Worm (Caenorhabditis elegans) whole organism, young adult: Measurements from ENCODE around the gene Y17G9A.4.

Experiments
- Y53G8AR.9 ChIP-seq: fragments of 200-800 bp; sonication (Bioruptor generic); conservative IDR thresholded peaks from 2 replicates; pipeline ENCODE4 v1.3.6; 2022; ENCODE audit warnings: missing genetic modification reagents, missing genetic modification characterization, missing compliant biosample characterization
- chd-7 ChIP-seq: sonication (generic microtip); optimal IDR thresholded peaks from 2 replicates; lab custom pipeline; 2016; ENCODE audit warnings: mild to moderate bottlenecking, missing genetic modification characterization, moderate library complexity, missing compliant biosample characterization
- pha-4 ChIP-seq: fragments of 150-350 bp; sonication (generic microtip); optimal IDR thresholded peaks from 2 replicates; lab custom pipeline; 2014; ENCODE audit warnings: missing biosample characterization, missing genetic modification reagents, missing genetic modification characterization
- snpc-4 ChIP-seq, 5 experiments: fragments of 150-350 bp in 1 of 5; sonication (generic microtip) in 4 of 5; optimal IDR thresholded peaks; 2 replicates each; lab custom pipeline; 2014 to 2018; ENCODE audit warnings: missing genetic modification characterization in 5 of 5, missing biosample characterization in 3 of 5, antibody characterized with exemption in 2 of 5, mild to moderate bottlenecking in 2 of 5, missing compliant biosample characterization in 2 of 5, missing genotype in 2 of 5, moderate library complexity in 2 of 5, missing genetic modification reagents in 1 of 5
- somi-1 ChIP-seq: fragments of 200-800 bp; sonication (Bioruptor generic); optimal IDR thresholded peaks from 2 replicates; lab custom pipeline; 2018; ENCODE audit warnings: mild to moderate bottlenecking, missing genetic modification characterization, missing compliant biosample characterization
- unc-62 ChIP-seq: fragments of 150-350 bp; optimal IDR thresholded peaks from 2 replicates; lab custom pipeline; 2014; ENCODE audit warnings: missing biosample characterization, missing genetic modification reagents, missing genetic modification characterization

- TF ChIP-seq pha-4 (tag; lab: Kevin White, UChicago) (no peak), somi-1 (no peak), unc-62 (no peak), chd-7 (tag; lab: Kevin White, UChicago) (no peak), Y53G8AR.9 (GFP tag; lab: Robert Waterston, UW) (no peak), snpc-4 (GFP tag; optimal IDR thresholded peaks at IDR 0.05; lab: Kevin White, UChicago) (peak; percentile 80), snpc-4 (tag; optimal IDR thresholded peaks at IDR 0.05; lab: Kevin White, UChicago) (peak; percentile 83 to 95 (median 90))
Observed at ce11 chrIV:4885435-4885834, 24.1 kb upstream of the Y17G9A.4 start.
